Worm (Caenorhabditis elegans): ENCODE results near the gene F14F9.5.

The F14F9.5 gene

DNA sequence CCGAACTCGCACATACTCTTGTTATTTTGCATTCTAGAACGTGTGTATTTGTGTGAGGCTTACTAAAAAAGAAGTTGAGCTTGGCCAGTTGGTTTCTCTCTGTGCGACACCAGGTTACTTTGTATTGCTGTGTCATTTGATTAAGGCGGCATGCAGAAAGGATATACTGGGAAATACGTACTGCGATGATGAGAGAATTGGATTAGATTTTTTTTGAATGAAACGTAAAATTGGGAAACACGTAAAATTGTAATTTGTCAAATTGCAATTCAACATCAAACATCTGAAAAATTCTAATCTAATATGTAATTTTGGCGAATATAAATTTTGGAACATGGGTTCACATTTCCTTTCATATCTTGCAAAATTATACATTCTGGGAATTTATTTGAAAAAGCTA lies 16.9 kb downstream of the F14F9.5 start, which contains the start of gene srh-129 (continued):
- TF ChIP-seq F10E7.11 (tag; optimal IDR thresholded peaks at IDR 0.05) (no peak), mes-4 (tag; optimal IDR thresholded peaks at IDR 0.05) (no peak)

DNA sequence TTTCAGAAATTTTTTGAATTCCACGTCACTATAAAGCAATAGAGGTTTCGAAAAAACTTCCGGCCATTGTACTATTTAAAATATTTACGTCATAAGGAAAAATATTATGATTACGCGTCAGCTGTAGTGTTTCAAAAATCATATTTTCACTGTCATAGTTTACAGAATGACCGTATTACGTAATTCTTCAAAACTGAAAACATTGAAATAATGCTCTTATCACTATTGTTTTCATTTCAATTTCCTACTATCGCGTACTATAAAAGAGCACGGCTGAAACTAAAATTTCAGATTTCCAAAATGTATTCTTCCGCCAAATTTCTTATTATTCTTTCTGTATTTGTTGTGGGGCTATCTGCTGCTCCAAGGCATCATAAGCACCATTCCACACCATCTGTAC lies 17.6 kb downstream of the F14F9.5 start, which contains the start of gene F14F9.2:
Gene F14F9.2 (plus strand): TSS at position 301 of the 400 bp plus-strand sequence.
- TF ChIP-seq aptf-3 (GFP tag; IDR thresholded peaks at IDR 0.05) (no peak), F52B5.7 (tag; optimal IDR thresholded peaks at IDR 0.05) (no peak), K12H6.12 (tag; optimal IDR thresholded peaks at IDR 0.05) (no peak), ceh-91 (GFP tag; IDR thresholded peaks at IDR 0.05) (no peak), rpc-1 (optimal IDR thresholded peaks at IDR 0.05) (no peak), rpc-1 (tag; optimal IDR thresholded peaks at IDR 0.05) (no peak), dpff-1 (tag; optimal IDR thresholded peaks at IDR 0.05) (no peak), lsl-1 (GFP tag; optimal IDR thresholded peaks at IDR 0.05) (no peak), mes-4 (tag; optimal IDR thresholded peaks at IDR 0.05) (no peak), ama-1 (optimal IDR thresholded peaks at IDR 0.05) (no peak), ama-1 (GFP tag; optimal IDR thresholded peaks at IDR 0.05) (no peak), lin-54 (GFP tag; optimal IDR thresholded peaks at IDR 0.05) (no peak), lin-35 (GFP tag; optimal IDR thresholded peaks at IDR 0.05) (no peak), ztf-25 (GFP tag; IDR thresholded peaks at IDR 0.05) (no peak), lin-26 (GFP tag; IDR thresholded peaks at IDR 0.05) (no peak), pha-4 (tag; optimal IDR thresholded peaks at IDR 0.05) (no peak), lin-40 (tag; optimal IDR thresholded peaks at IDR 0.05) (no peak), ztf-18 (tag; optimal IDR thresholded peaks at IDR 0.05) (no peak), Y95B8A.8 (GFP tag; IDR thresholded peaks at IDR 0.05) (no peak)

DNA sequence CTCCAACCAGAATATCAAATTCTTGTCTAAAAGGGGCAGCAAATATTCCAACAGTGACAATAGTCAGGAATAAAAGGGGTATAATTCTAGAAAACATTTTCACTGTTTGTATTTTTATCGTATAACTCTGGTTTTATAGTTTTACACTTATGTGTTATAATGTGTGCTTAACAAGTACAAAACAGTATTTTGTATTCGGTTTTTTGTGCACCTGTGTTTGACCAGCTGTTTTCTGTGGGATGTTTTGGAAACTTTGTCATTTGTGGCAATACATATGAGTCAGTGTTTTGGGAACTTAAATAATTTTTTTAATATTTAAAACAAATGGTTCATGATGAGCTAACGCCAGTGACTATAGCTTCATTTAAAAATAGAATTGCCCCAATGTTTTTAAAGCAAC lies 19.5 kb downstream of the F14F9.5 start, which contains the start of gene F14F9.6:
Gene F14F9.6 (minus strand): TSS at position 101 of the 400 bp plus-strand sequence.
- TF ChIP-seq K12H6.12 (tag; optimal IDR thresholded peaks at IDR 0.05) (no peak), lag-1 (GFP tag; IDR thresholded peaks at IDR 0.05) (no peak), hmg-20 (GFP tag; IDR thresholded peaks at IDR 0.05) (no peak), repo-1 (tag; optimal IDR thresholded peaks at IDR 0.05) (no peak), ztf-26 (tag; optimal IDR thresholded peaks at IDR 0.05) (no peak), Y56A3A.18 (GFP tag; IDR thresholded peaks at IDR 0.05) (no peak), akir-1 (GFP tag; optimal IDR thresholded peaks at IDR 0.05) (no peak), tbx-9 (tag; optimal IDR thresholded peaks at IDR 0.05; ENCODE audit: borderline replicate concordance) (no peak), mes-4 (tag; optimal IDR thresholded peaks at IDR 0.05) (no peak), pbrm-1 (GFP tag; IDR thresholded peaks at IDR 0.05) (no peak), C06A6.2 (GFP tag; conservative IDR thresholded peaks at IDR 0.05) (no peak), lin-40 (tag; optimal IDR thresholded peaks at IDR 0.05) (no peak), zfh-2 (GFP tag; conservative IDR thresholded peaks at IDR 0.05) (no peak), mxl-1 (tag; optimal IDR thresholded peaks at IDR 0.05) (no peak), nfya-1 (tag; optimal IDR thresholded peaks at IDR 0.05; ENCODE audit: borderline replicate concordance, insufficient read depth) (no peak), attf-3 (GFP tag; conservative IDR thresholded peaks at IDR 0.05) (no peak)

DNA sequence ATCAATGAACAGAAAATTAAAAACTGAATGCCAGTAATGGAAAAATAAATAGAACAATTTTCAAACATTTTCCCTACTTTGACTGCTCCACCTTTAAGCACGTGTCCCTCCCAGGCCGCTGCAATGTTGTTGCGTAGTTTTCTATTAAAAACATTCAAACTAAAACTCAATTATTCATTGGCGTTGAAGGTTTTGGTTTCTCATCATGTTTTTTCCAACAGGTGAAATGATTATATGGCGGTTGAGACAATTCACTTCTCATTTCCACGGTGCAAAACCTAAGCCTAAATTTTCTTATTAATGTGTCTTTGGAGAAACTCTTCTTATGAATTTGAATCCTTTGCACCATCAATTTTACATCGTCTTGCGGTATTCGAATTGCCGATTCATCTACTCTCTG lies 24.0 kb downstream of the F14F9.5 start, which contains the start of gene srh-130:
Gene srh-130 (plus strand): TSS at position 301 of the 400 bp plus-strand sequence.
- TF ChIP-seq lin-26 (GFP tag; IDR thresholded peaks at IDR 0.05): no peak
- TF ChIP-seq aptf-3 (GFP tag; IDR thresholded peaks at IDR 0.05): no peak
- TF ChIP-seq xnd-1 (tag; optimal IDR thresholded peaks at IDR 0.05): no peak
- TF ChIP-seq D2030.7 (GFP tag; IDR thresholded peaks at IDR 0.05): no peak
- no peak for TF ChIP-seq attf-3 (GFP tag; conservative IDR thresholded peaks at IDR 0.05)
- no peak for TF ChIP-seq akir-1 (GFP tag; optimal IDR thresholded peaks at IDR 0.05)
- TF ChIP-seq let-607 (tag; optimal IDR thresholded peaks at IDR 0.05): no peak
- no peak for TF ChIP-seq ceh-27 (GFP tag; optimal IDR thresholded peaks at IDR 0.05)
- TF ChIP-seq snpc-4 (GFP tag; optimal IDR thresholded peaks at IDR 0.05): no peak
- TF ChIP-seq snpc-4 (tag; optimal IDR thresholded peaks at IDR 0.05): no peak
- TF ChIP-seq madf-8 (GFP tag; conservative IDR thresholded peaks at IDR 0.05): no peak
- no peak for TF ChIP-seq egl-18 (GFP tag; IDR thresholded peaks at IDR 0.05)
- no peak for TF ChIP-seq F49E8.2 (tag; optimal IDR thresholded peaks at IDR 0.05; ENCODE audit: insufficient read depth)
- TF ChIP-seq ccch-3 (GFP tag; optimal IDR thresholded peaks at IDR 0.05): no peak
- TF ChIP-seq lag-1 (GFP tag; IDR thresholded peaks at IDR 0.05): no peak
- TF ChIP-seq hlh-12 (tag; optimal IDR thresholded peaks at IDR 0.05): no peak
